Fruit fly (Drosophila melanogaster): ENCODE data around the gene Uxs.

Gene Uxs

dm6 chr3L:8159724-8160422, 20.9 kb upstream of the Uxs start, which contains the start of gene CG43886:
Gene CG43886, minus strand, starts transcription at chr3L:8159774.
- TF ChIP-seq pan (optimal IDR thresholded peaks at IDR 0.05) (no peak), Dll (optimal IDR thresholded peaks at IDR 0.05) (no peak), EcR (GFP tag; optimal IDR thresholded peaks at IDR 0.05) (no peak), CG8478 (optimal IDR thresholded peaks at IDR 0.05) (no peak), usp (GFP tag; optimal IDR thresholded peaks at IDR 0.05) (no peak), psq (optimal IDR thresholded peaks at IDR 0.05) (no peak)

dm6 chr3L:8165436-8165835, 15.3 kb upstream of the Uxs start, which contains the start of gene CG13675:
Gene CG13675, minus strand, starts transcription at chr3L:8165518.
- TF ChIP-seq CG8478 (optimal IDR thresholded peaks at IDR 0.05) = no peak
- TF ChIP-seq usp (GFP tag; optimal IDR thresholded peaks at IDR 0.05) = no peak
- no peak for TF ChIP-seq psq (optimal IDR thresholded peaks at IDR 0.05)
- TF ChIP-seq pan (optimal IDR thresholded peaks at IDR 0.05) = no peak
- no peak for TF ChIP-seq Dll (optimal IDR thresholded peaks at IDR 0.05)
- TF ChIP-seq EcR (GFP tag; optimal IDR thresholded peaks at IDR 0.05) = no peak

dm6 chr3L:8175818-8176217, 4.9 kb upstream of the Uxs start, which contains the start of gene RecQ4:
Gene RecQ4, minus strand, starts transcription at chr3L:8175978.
- no peak for TF ChIP-seq usp (GFP tag; optimal IDR thresholded peaks at IDR 0.05)
- TF ChIP-seq Dll (optimal IDR thresholded peaks at IDR 0.05) = no peak
- TF ChIP-seq psq (optimal IDR thresholded peaks at IDR 0.05) = no peak
- TF ChIP-seq pan (optimal IDR thresholded peaks at IDR 0.05) = no peak
- no peak for TF ChIP-seq EcR (GFP tag; optimal IDR thresholded peaks at IDR 0.05)
- no peak for TF ChIP-seq CG8478 (optimal IDR thresholded peaks at IDR 0.05)

dm6 chr3L:8177795-8178564, 2.7 kb upstream of the Uxs start, which contains the start of gene Nmt:
Gene Nmt, minus strand, starts transcription at chr3L:8178429.
- TF ChIP-seq usp (GFP tag; optimal IDR thresholded peaks at IDR 0.05) (no peak), Dll (optimal IDR thresholded peaks at IDR 0.05) (no peak), EcR (GFP tag; optimal IDR thresholded peaks at IDR 0.05) (no peak), pan (optimal IDR thresholded peaks at IDR 0.05) (no peak), psq (optimal IDR thresholded peaks at IDR 0.05) (no peak), CG8478 (optimal IDR thresholded peaks at IDR 0.05) (no peak)

- no peak for TF ChIP-seq usp (GFP tag; optimal IDR thresholded peaks at IDR 0.05)
- no peak for TF ChIP-seq psq (optimal IDR thresholded peaks at IDR 0.05)
- no peak for TF ChIP-seq EcR (GFP tag; optimal IDR thresholded peaks at IDR 0.05)
- TF ChIP-seq CG8478 (optimal IDR thresholded peaks at IDR 0.05) = no peak
- TF ChIP-seq Dll (optimal IDR thresholded peaks at IDR 0.05) = no peak
- TF ChIP-seq pan (optimal IDR thresholded peaks at IDR 0.05) = no peak
Measured at dm6 chr3L:8185263-8186227, 4.8 kb downstream of the Uxs start.

- no peak for TF ChIP-seq psq (optimal IDR thresholded peaks at IDR 0.05)
- TF ChIP-seq pan (optimal IDR thresholded peaks at IDR 0.05) = no peak
- no peak for TF ChIP-seq EcR (GFP tag; optimal IDR thresholded peaks at IDR 0.05)
- no peak for TF ChIP-seq Dll (optimal IDR thresholded peaks at IDR 0.05)
- no peak for TF ChIP-seq CG8478 (optimal IDR thresholded peaks at IDR 0.05)
- TF ChIP-seq usp (GFP tag; optimal IDR thresholded peaks at IDR 0.05) = no peak
Measured at dm6 chr3L:8186627-8187396, 6.1 kb downstream of the Uxs start, which contains the start of the genes ERR and Atg18a. Gene ERR, minus strand, starts transcription at chr3L:8186671. Gene Atg18a, plus strand, starts transcription at chr3L:8186857.

dm6 chr3L:8187397-8187811, 6.7 kb downstream of the Uxs start:
- TF ChIP-seq psq (optimal IDR thresholded peaks at IDR 0.05) (no peak), CG8478 (optimal IDR thresholded peaks at IDR 0.05) (no peak), pan (optimal IDR thresholded peaks at IDR 0.05) (no peak), usp (GFP tag; optimal IDR thresholded peaks at IDR 0.05) (no peak), EcR (GFP tag; optimal IDR thresholded peaks at IDR 0.05) (no peak)

- TF ChIP-seq psq (optimal IDR thresholded peaks at IDR 0.05) (no peak), usp (GFP tag; optimal IDR thresholded peaks at IDR 0.05) (no peak), EcR (GFP tag; optimal IDR thresholded peaks at IDR 0.05) (no peak), Dll (optimal IDR thresholded peaks at IDR 0.05) (no peak), CG8478 (optimal IDR thresholded peaks at IDR 0.05) (no peak), pan (optimal IDR thresholded peaks at IDR 0.05) (no peak)
Measured at dm6 chr3L:8189234-8189633, 8.5 kb downstream of the Uxs start.

dm6 chr3L:8191042-8191613, 10.4 kb downstream of the Uxs start, which contains the start of gene MED24:
Gene MED24, plus strand, starts transcription at chr3L:8191270.
- no peak for TF ChIP-seq EcR (GFP tag; optimal IDR thresholded peaks at IDR 0.05)
- no peak for TF ChIP-seq psq (optimal IDR thresholded peaks at IDR 0.05)
- no peak for TF ChIP-seq CG8478 (optimal IDR thresholded peaks at IDR 0.05)
- TF ChIP-seq Dll (optimal IDR thresholded peaks at IDR 0.05) = no peak
- no peak for TF ChIP-seq pan (optimal IDR thresholded peaks at IDR 0.05)
- no peak for TF ChIP-seq usp (GFP tag; optimal IDR thresholded peaks at IDR 0.05)

- TF ChIP-seq Dll (optimal IDR thresholded peaks at IDR 0.05) (no peak), pan (optimal IDR thresholded peaks at IDR 0.05) (no peak), usp (GFP tag; optimal IDR thresholded peaks at IDR 0.05) (no peak), EcR (GFP tag; optimal IDR thresholded peaks at IDR 0.05) (no peak), psq (optimal IDR thresholded peaks at IDR 0.05) (no peak)
Measured at dm6 chr3L:8193016-8193415, 12.3 kb downstream of the Uxs start, which contains the start of gene CG7387. Gene CG7387, minus strand, starts transcription at chr3L:8193116.
